Fruit fly (Drosophila melanogaster) whole organism, prepupa: ENCODE data around the gene CG6204.

Source experiments
- Blimp-1 ChIP-seq: fragments of 200-800 bp; sonication (Bioruptor generic); optimal IDR thresholded peaks from 3 replicates; lab custom pipeline; 2017; ENCODE audit warnings: missing biosample characterization, missing genetic modification characterization, mild to moderate bottlenecking, moderate library complexity, missing genetic modification reagents
- CG15336 ChIP-seq: fragments of 200-800 bp; sonication (Bioruptor generic); IDR thresholded peaks from 2 replicates; pipeline ENCODE4 v1.3.6; 2022; ENCODE audit warnings: missing biosample characterization, missing genetic modification characterization
- CG1621 ChIP-seq: fragments of 200-800 bp; sonication (Bioruptor generic); optimal IDR thresholded peaks from 3 replicates; lab custom pipeline; 2018; ENCODE audit warnings: missing biosample characterization, mild to moderate bottlenecking, missing genetic modification characterization
- CG16779 ChIP-seq: fragments of 200-800 bp; sonication (Bioruptor generic); optimal IDR thresholded peaks from 3 replicates; lab custom pipeline; 2017; ENCODE audit warnings: missing biosample characterization, mild to moderate bottlenecking, missing genetic modification characterization
- CG3032 ChIP-seq: fragments of 200-800 bp; optimal IDR thresholded peaks from 2 replicates; lab custom pipeline; 2019; ENCODE audit warnings: missing biosample characterization, mild to moderate bottlenecking, missing genetic modification characterization, moderate library complexity
- CG31627 ChIP-seq: fragments of 200-800 bp; sonication (Bioruptor generic); optimal IDR thresholded peaks from 3 replicates; lab custom pipeline; 2016; ENCODE audit warnings: missing biosample characterization, missing genetic modification characterization
- CG32006 ChIP-seq: fragments of 200-800 bp; sonication (Bioruptor generic); optimal IDR thresholded peaks from 3 replicates; lab custom pipeline; 2017; ENCODE audit warnings: missing biosample characterization, mild to moderate bottlenecking, missing genetic modification characterization
- CG34406 ChIP-seq: fragments of 200-800 bp; sonication (Bioruptor generic); optimal IDR thresholded peaks from 3 replicates; lab custom pipeline; 2016; ENCODE audit warnings: missing biosample characterization, missing genetic modification characterization
- CG3919 ChIP-seq: fragments of 200-800 bp; sonication (Bioruptor generic); optimal IDR thresholded peaks from 3 replicates; lab custom pipeline; 2016; ENCODE audit warnings: missing biosample characterization, missing genetic modification characterization
- CG4318 ChIP-seq: fragments of 200-800 bp; sonication (Bioruptor generic); optimal IDR thresholded peaks from 3 replicates; lab custom pipeline; 2017; ENCODE audit warnings: missing biosample characterization, mild to moderate bottlenecking, missing genetic modification characterization
- CG6163 ChIP-seq: fragments of 200-800 bp; sonication (Bioruptor generic); IDR thresholded peaks from 3 replicates; pipeline ENCODE4 v1.3.6; 2022; ENCODE audit warnings: missing biosample characterization, missing genetic modification characterization
- CG6792 ChIP-seq: fragments of 200-800 bp; sonication (Bioruptor generic); optimal IDR thresholded peaks from 3 replicates; lab custom pipeline; 2016; ENCODE audit warnings: missing biosample characterization, missing genetic modification characterization
- CG8319 ChIP-seq: fragments of 200-800 bp; sonication (Bioruptor generic); optimal IDR thresholded peaks from 3 replicates; lab custom pipeline; 2016; ENCODE audit warnings: missing biosample characterization, missing genetic modification characterization
- CG9139 ChIP-seq: fragments of 200-800 bp; sonication (Bioruptor generic); optimal IDR thresholded peaks from 3 replicates; lab custom pipeline; 2017; ENCODE audit warnings: missing biosample characterization, mild to moderate bottlenecking, missing genetic modification characterization
- Eip75B ChIP-seq: fragments of 200-800 bp; sonication (Bioruptor generic); optimal IDR thresholded peaks from 3 replicates; lab custom pipeline; 2016; ENCODE audit warnings: missing biosample characterization, missing genetic modification characterization
- Eip93F ChIP-seq: fragments of 200-800 bp; sonication (Bioruptor generic); optimal IDR thresholded peaks from 2 replicates; lab custom pipeline; 2016; ENCODE audit warnings: missing biosample characterization, mild to moderate bottlenecking, missing genetic modification characterization
- Ets21C ChIP-seq: fragments of 200-800 bp; sonication (Bioruptor generic); optimal IDR thresholded peaks from 3 replicates; lab custom pipeline; 2016; ENCODE audit warnings: missing biosample characterization, missing genetic modification characterization
- Ets96B ChIP-seq: fragments of 200-800 bp; optimal IDR thresholded peaks from 2 replicates; lab custom pipeline; 2019; ENCODE audit warnings: missing biosample characterization, mild to moderate bottlenecking, missing genetic modification characterization, moderate library complexity
- Gug ChIP-seq: fragments of 200-800 bp; sonication (Bioruptor generic); IDR thresholded peaks from 2 replicates; pipeline ENCODE4 v1.3.6; 2022; ENCODE audit warnings: missing biosample characterization, missing genetic modification characterization
- Hr38 ChIP-seq: sonication (Bioruptor generic); optimal IDR thresholded peaks from 2 replicates; lab custom pipeline; 2016; ENCODE audit warnings: missing biosample characterization, missing genetic modification characterization
- Hr39 ChIP-seq: fragments of 200-800 bp; sonication (Bioruptor generic); optimal IDR thresholded peaks from 2 replicates; lab custom pipeline; 2016; ENCODE audit warnings: missing biosample characterization, missing genetic modification characterization
- Lpt ChIP-seq: fragments of 200-800 bp; sonication (Bioruptor generic); optimal IDR thresholded peaks from 3 replicates; lab custom pipeline; 2016; ENCODE audit warnings: missing biosample characterization, missing genetic modification characterization
- Met ChIP-seq: fragments of 200-800 bp; sonication (Bioruptor generic); optimal IDR thresholded peaks from 3 replicates; lab custom pipeline; 2016; ENCODE audit warnings: missing biosample characterization, missing genetic modification characterization
- OdsH ChIP-seq: fragments of 200-800 bp; sonication (Bioruptor generic); optimal IDR thresholded peaks from 3 replicates; lab custom pipeline; 2016; ENCODE audit warnings: missing biosample characterization, missing genetic modification characterization
- Smox ChIP-seq: fragments of 200-800 bp; sonication (Bioruptor generic); optimal IDR thresholded peaks from 3 replicates; lab custom pipeline; 2016; ENCODE audit warnings: missing biosample characterization, missing genetic modification characterization
- Sox14 ChIP-seq: fragments of 200-800 bp; sonication (Bioruptor generic); optimal IDR thresholded peaks from 3 replicates; lab custom pipeline; 2016; ENCODE audit warnings: missing biosample characterization, missing genetic modification characterization
- Sox15 ChIP-seq: fragments of 200-800 bp; sonication (Bioruptor generic); optimal IDR thresholded peaks from 3 replicates; lab custom pipeline; 2016; ENCODE audit warnings: missing biosample characterization, missing genetic modification characterization
- achi ChIP-seq: fragments of 200-800 bp; sonication (Bioruptor generic); optimal IDR thresholded peaks from 3 replicates; lab custom pipeline; 2016; ENCODE audit warnings: missing biosample characterization, missing genetic modification characterization
- acj6 ChIP-seq: fragments of 200-800 bp; sonication (Bioruptor generic); optimal IDR thresholded peaks from 3 replicates; lab custom pipeline; 2016; ENCODE audit warnings: missing biosample characterization, missing genetic modification characterization
- cyc ChIP-seq: fragments of 200-800 bp; sonication (Bioruptor generic); optimal IDR thresholded peaks from 3 replicates; lab custom pipeline; 2016; ENCODE audit warnings: missing biosample characterization, missing genetic modification characterization
- dac ChIP-seq: fragments of 200-800 bp; sonication (Bioruptor generic); optimal IDR thresholded peaks from 2 replicates; lab custom pipeline; 2017; ENCODE audit warnings: missing biosample characterization, mild to moderate bottlenecking, missing genetic modification characterization
- dsx ChIP-seq: fragments of 200-800 bp; optimal IDR thresholded peaks from 3 replicates; lab custom pipeline; 2019; ENCODE audit warnings: missing biosample characterization, mild to moderate bottlenecking, missing genetic modification characterization, moderate library complexity; ENCODE audit not compliant: poor library complexity, severe bottlenecking
- eg ChIP-seq: fragments of 200-800 bp; sonication (Bioruptor generic); IDR thresholded peaks from 3 replicates; pipeline ENCODE4 v1.3.6; 2022; ENCODE audit warnings: missing biosample characterization, missing genetic modification characterization
- esn ChIP-seq: fragments of 200-800 bp; sonication (Bioruptor generic); optimal IDR thresholded peaks from 2 replicates; lab custom pipeline; 2016; ENCODE audit warnings: missing biosample characterization, mild to moderate bottlenecking, missing genetic modification characterization, moderate library complexity
- fd85E ChIP-seq: fragments of 200-800 bp; sonication (Bioruptor generic); optimal IDR thresholded peaks from 3 replicates; lab custom pipeline; 2016; ENCODE audit warnings: missing biosample characterization, missing genetic modification characterization
- net ChIP-seq: fragments of 200-800 bp; sonication (Bioruptor generic); optimal IDR thresholded peaks from 3 replicates; lab custom pipeline; 2016; ENCODE audit warnings: missing biosample characterization, missing genetic modification characterization
- pdm3 ChIP-seq: fragments of 200-800 bp; sonication (Bioruptor generic); optimal IDR thresholded peaks from 3 replicates; lab custom pipeline; 2016; ENCODE audit warnings: missing biosample characterization, missing genetic modification characterization
- salr ChIP-seq, 2 experiments: fragments of 200-800 bp; sonication (Bioruptor generic); optimal IDR thresholded peaks; 3 replicates each; lab custom pipeline; 2016 to 2018; ENCODE audit warnings: missing biosample characterization in 2 of 2, missing genetic modification characterization in 2 of 2, mild to moderate bottlenecking in 1 of 2
- spab ChIP-seq: fragments of 200-800 bp; sonication (Bioruptor generic); optimal IDR thresholded peaks from 2 replicates; lab custom pipeline; 2017; ENCODE audit warnings: missing biosample characterization, mild to moderate bottlenecking, missing genetic modification characterization, missing genetic modification reagents
- svp ChIP-seq: fragments of 200-800 bp; sonication (Bioruptor generic); peaks from one replicate; lab custom pipeline; 2016; ENCODE audit warnings: missing biosample characterization, missing genetic modification characterization
- topi ChIP-seq: fragments of 200-800 bp; sonication (Bioruptor generic); optimal IDR thresholded peaks from 3 replicates; lab custom pipeline; 2016; ENCODE audit warnings: missing biosample characterization, missing genetic modification characterization
- vri ChIP-seq: fragments of 200-800 bp; sonication (Bioruptor generic); optimal IDR thresholded peaks from 3 replicates; lab custom pipeline; 2016; ENCODE audit warnings: missing biosample characterization, mild to moderate bottlenecking, missing genetic modification characterization

CG6204 gene

dm6 chr3R:24226744-24227143, 33.1 kb downstream of the CG6204 start, which contains the start of the genes Spps and CG13609 (continued):
- TF ChIP-seq net (GFP tag; lab: Kevin White, UChicago) (no peak), CG6163 (no peak), CG8319 (GFP tag; lab: Kevin White, UChicago) (no peak), Sox14 (GFP tag; lab: Kevin White, UChicago) (peak; percentile 5), CG15336 (GFP tag; lab: Robert Waterston, UW) (no peak), Blimp-1 (GFP tag; lab: Kevin White, UChicago) (peak; percentile 98), CG9139 (GFP tag; lab: Kevin White, UChicago) (no peak), CG6792 (no peak), svp (GFP tag; lab: Kevin White, UChicago) (no peak), CG3919 (GFP tag; lab: Kevin White, UChicago) (peak; percentile 3)

- no peak for TF ChIP-seq dsx (GFP tag; lab: Kevin White, UChicago)
- no peak for TF ChIP-seq topi (GFP tag; lab: Kevin White, UChicago)
- no peak for TF ChIP-seq CG8319 (GFP tag; lab: Kevin White, UChicago)
- TF ChIP-seq svp (GFP tag; lab: Kevin White, UChicago) = no peak
- TF ChIP-seq spab (GFP tag; lab: Kevin White, UChicago) = no peak
- TF ChIP-seq CG6163 = no peak
- no peak for TF ChIP-seq salr (GFP tag; optimal IDR thresholded peaks at IDR 0.05; lab: Kevin White, UChicago)
Measured at dm6 chr3R:24228675-24229074, 35.0 kb downstream of the CG6204 start, which contains the start of gene Acp95EF. Gene Acp95EF (plus strand): TSS chr3R:24228975.

dm6 chr3R:24229870-24230422, 36.3 kb downstream of the CG6204 start, which contains the start of gene Spase22-23:
Gene Spase22-23 (minus strand): TSS chr3R:24230035.
- peak; percentile 76 for TF ChIP-seq CG1621 (tag; lab: Kevin White, UChicago)
- no peak for TF ChIP-seq vri (GFP tag; lab: Kevin White, UChicago)
- no peak for TF ChIP-seq Ets21C (GFP tag; lab: Kevin White, UChicago)

- TF ChIP-seq Sox14 (GFP tag; lab: Kevin White, UChicago) = peak; percentile 38
- no peak for TF ChIP-seq Eip93F (GFP tag; lab: Kevin White, UChicago)
- TF ChIP-seq acj6 = peak; percentile 71
- no peak; the same call in 1 of the 2 replicates for TF ChIP-seq Gug (GFP tag; lab: Robert Waterston, UW)
- peak; percentile 74 for TF ChIP-seq net (GFP tag; lab: Kevin White, UChicago)
- peak; percentile 86 for TF ChIP-seq esn (GFP tag; lab: Kevin White, UChicago)
- TF ChIP-seq Sox15 = peak; percentile 15
- TF ChIP-seq Hr38 (GFP tag; lab: Kevin White, UChicago) = no peak
- TF ChIP-seq eg (GFP tag; lab: Robert Waterston, UW) = peak; percentile 67; the same call in 2 of the 3 replicates
- TF ChIP-seq OdsH (GFP tag; lab: Kevin White, UChicago) = peak; percentile 72
- peak; percentile 76 for TF ChIP-seq CG31627 (GFP tag; lab: Kevin White, UChicago)
- no peak for TF ChIP-seq CG16779 (tag; lab: Kevin White, UChicago)
- no peak for TF ChIP-seq svp (GFP tag; lab: Kevin White, UChicago)
- peak; percentile 77 for TF ChIP-seq topi (GFP tag; lab: Kevin White, UChicago)
- TF ChIP-seq Lpt (GFP tag; lab: Kevin White, UChicago) = no peak
- peak; percentile 83 for TF ChIP-seq Met (GFP tag; lab: Kevin White, UChicago)
- peak; percentile 45 for TF ChIP-seq Ets21C (GFP tag; lab: Kevin White, UChicago)
- TF ChIP-seq Eip75B = peak; percentile 79
- no peak for TF ChIP-seq pdm3
- TF ChIP-seq CG34406 (GFP tag; lab: Kevin White, UChicago) = peak; percentile 74
- TF ChIP-seq Smox (GFP tag; lab: Kevin White, UChicago) = no peak
- peak; percentile 29 for TF ChIP-seq Ets96B
- peak; percentile 62 for TF ChIP-seq achi (GFP tag; lab: Kevin White, UChicago)
- TF ChIP-seq dsx (GFP tag; lab: Kevin White, UChicago) = no peak
- peak; percentile 14 for TF ChIP-seq spab (GFP tag; lab: Kevin White, UChicago)
- peak; percentile 79 for TF ChIP-seq Hr39
- TF ChIP-seq fd85E (GFP tag; lab: Kevin White, UChicago) = no peak
- no peak for TF ChIP-seq CG4318 (GFP tag; lab: Kevin White, UChicago)
- TF ChIP-seq CG32006 (GFP tag; lab: Kevin White, UChicago) = no peak
- peak; percentile 27 for TF ChIP-seq CG3032 (tag; lab: Kevin White, UChicago)
- TF ChIP-seq dac = peak; percentile 33
- peak; percentile 81 for TF ChIP-seq cyc
Measured at dm6 chr3R:24230423-24231205, 37.0 kb downstream of the CG6204 start, which contains the start of gene mask. Gene mask (plus strand): TSS chr3R:24230562.
